Worm (Caenorhabditis elegans) whole organism, L3 larva: Measurements from ENCODE around the gene R11D1.12.

Source experiments
- ZK546.5 ChIP-seq: sonication (generic microtip); optimal IDR thresholded peaks from 2 replicates; lab custom pipeline; 2017; ENCODE audit warnings: missing biosample characterization, missing genetic modification characterization
- aly-2 ChIP-seq: fragments of 150-350 bp; optimal IDR thresholded peaks from 2 replicates; lab custom pipeline; 2014; ENCODE audit warnings: missing biosample characterization, missing genetic modification characterization
- ceh-16 ChIP-seq: sonication (generic microtip); optimal IDR thresholded peaks from 2 replicates; lab custom pipeline; 2017; ENCODE audit warnings: missing biosample characterization, missing genetic modification characterization
- ceh-28 ChIP-seq: fragments of 150-350 bp; optimal IDR thresholded peaks from 2 replicates; lab custom pipeline; 2014; ENCODE audit warnings: missing biosample characterization, missing genetic modification reagents, missing genetic modification characterization
- ceh-82 ChIP-seq: fragments of 150-350 bp; optimal IDR thresholded peaks from 2 replicates; lab custom pipeline; 2014; ENCODE audit warnings: missing biosample characterization, missing genetic modification characterization
- daf-12 ChIP-seq: fragments of 150-350 bp; optimal IDR thresholded peaks from 2 replicates; lab custom pipeline; 2014; ENCODE audit warnings: missing biosample characterization, missing genetic modification reagents, missing genetic modification characterization
- elt-1 ChIP-seq: fragments of 150-350 bp; optimal IDR thresholded peaks from 2 replicates; lab custom pipeline; 2014; ENCODE audit warnings: missing biosample characterization, missing genetic modification characterization
- elt-2 ChIP-seq: sonication (generic microtip); optimal IDR thresholded peaks from 2 replicates; lab custom pipeline; 2016; ENCODE audit warnings: missing genetic modification reagents, mild to moderate bottlenecking, missing genetic modification characterization, missing compliant biosample characterization
- fkh-10 ChIP-seq: sonication (generic microtip); optimal IDR thresholded peaks from 2 replicates; lab custom pipeline; 2017; ENCODE audit warnings: missing biosample characterization, missing genetic modification reagents, missing genetic modification characterization
- fkh-2 ChIP-seq: fragments of 150-350 bp; optimal IDR thresholded peaks from 2 replicates; lab custom pipeline; 2014; ENCODE audit warnings: missing biosample characterization, missing genetic modification reagents, missing genetic modification characterization
- fos-1 ChIP-seq: fragments of 150-350 bp; optimal IDR thresholded peaks from 2 replicates; lab custom pipeline; 2014; ENCODE audit warnings: missing biosample characterization, missing genetic modification characterization
- hmg-11 ChIP-seq: sonication (generic microtip); optimal IDR thresholded peaks from 2 replicates; lab custom pipeline; 2016; ENCODE audit warnings: missing genetic modification characterization, missing compliant biosample characterization
- jun-1 ChIP-seq: fragments of 150-350 bp; optimal IDR thresholded peaks from 2 replicates; lab custom pipeline; 2014; ENCODE audit warnings: missing biosample characterization, missing genetic modification reagents, missing genetic modification characterization
- lin-15B ChIP-seq: fragments of 150-350 bp; optimal IDR thresholded peaks from 2 replicates; lab custom pipeline; 2014; ENCODE audit warnings: missing biosample characterization, missing genetic modification characterization
- mml-1 ChIP-seq: fragments of 150-350 bp; sonication (generic microtip); optimal IDR thresholded peaks from 3 replicates; lab custom pipeline; 2014; ENCODE audit warnings: missing biosample characterization, missing genetic modification characterization
- nfya-1 ChIP-seq: sonication (generic microtip); optimal IDR thresholded peaks from 2 replicates; lab custom pipeline; 2017; ENCODE audit warnings: missing genetic modification characterization, mild to moderate bottlenecking, missing compliant biosample characterization, antibody characterized with exemption, moderate library complexity; ENCODE audit not compliant: insufficient read depth
- nhr-12 ChIP-seq: fragments of 150-350 bp; optimal IDR thresholded peaks from 2 replicates; lab custom pipeline; 2014; ENCODE audit warnings: missing biosample characterization, missing genetic modification characterization
- nhr-76 ChIP-seq: fragments of 150-350 bp; sonication (generic microtip); optimal IDR thresholded peaks from 5 replicates; lab custom pipeline; 2014; ENCODE audit warnings: missing biosample characterization, missing genetic modification characterization
- pha-4 ChIP-seq: fragments of 150-350 bp; optimal IDR thresholded peaks from 2 replicates; lab custom pipeline; 2014; ENCODE audit warnings: missing biosample characterization, missing genetic modification reagents, missing genetic modification characterization
- pqm-1 ChIP-seq: fragments of 150-350 bp; optimal IDR thresholded peaks from 2 replicates; lab custom pipeline; 2017; ENCODE audit warnings: missing biosample characterization, missing genetic modification characterization, inconsistent platforms
- skn-1 ChIP-seq: fragments of 150-350 bp; optimal IDR thresholded peaks from 2 replicates; lab custom pipeline; 2014; ENCODE audit warnings: missing biosample characterization, missing genetic modification characterization
- snpc-4 ChIP-seq: fragments of 150-350 bp; optimal IDR thresholded peaks from 2 replicates; lab custom pipeline; 2014; ENCODE audit warnings: missing biosample characterization, missing genetic modification characterization
- zag-1 ChIP-seq: fragments of 150-350 bp; optimal IDR thresholded peaks from 2 replicates; lab custom pipeline; 2014; ENCODE audit warnings: missing biosample characterization, missing genetic modification characterization
- ztf-4 ChIP-seq: fragments of 150-350 bp; optimal IDR thresholded peaks from 2 replicates; lab custom pipeline; 2014; ENCODE audit warnings: missing biosample characterization, missing genetic modification characterization

Gene R11D1.12

ce11 chrV:12749558-12749957 is 23.8 kb upstream of the R11D1.12 start:
- TF ChIP-seq pha-4 (no peak), jun-1 (tag; lab: Kevin White, UChicago) (no peak), skn-1 (no peak), fkh-2 (tag; lab: Kevin White, UChicago) (no peak), ZK546.5 (tag; lab: Kevin White, UChicago) (no peak), daf-12 (tag; lab: Kevin White, UChicago) (no peak), nhr-76 (tag; lab: Kevin White, UChicago) (no peak), nhr-12 (tag; lab: Kevin White, UChicago) (no peak), ztf-4 (no peak), pqm-1 (tag; lab: Kevin White, UChicago) (no peak)

ce11 chrV:12747856-12748255 is 22.1 kb upstream of the R11D1.12 start, which contains the start of gene C15C8.5:
Gene C15C8.5 (plus strand): TSS chrV:12748007.
- no peak for TF ChIP-seq elt-1
- peak; percentile 88 for TF ChIP-seq fkh-10 (GFP tag; lab: Kevin White, UChicago)
- TF ChIP-seq, all 47 proteins: peak for 1

ce11 chrV:12747431-12747830 is 21.6 kb upstream of the R11D1.12 start, which contains the start of gene C15C8.4:
Gene C15C8.4 (minus strand): TSS chrV:12747463.
- TF ChIP-seq fos-1 (tag; lab: Kevin White, UChicago): no peak
- peak; percentile 6 for TF ChIP-seq nfya-1
- peak; percentile 45 for TF ChIP-seq lin-15B
- peak; percentile 54 for TF ChIP-seq elt-1
- peak; percentile 18 for TF ChIP-seq ceh-28 (tag; lab: Kevin White, UChicago)
- no peak for TF ChIP-seq nhr-76 (tag; lab: Kevin White, UChicago)

- no peak for TF ChIP-seq fkh-10 (GFP tag; lab: Kevin White, UChicago)
- TF ChIP-seq elt-2 (tag; lab: Kevin White, UChicago): peak; percentile 92
- no peak for TF ChIP-seq fos-1 (tag; lab: Kevin White, UChicago)
- TF ChIP-seq mml-1 (tag; lab: Kevin White, UChicago): no peak
- peak; percentile 42 for TF ChIP-seq pqm-1 (tag; lab: Kevin White, UChicago)
- no peak for TF ChIP-seq ceh-16 (tag; lab: Kevin White, UChicago)
- no peak for TF ChIP-seq aly-2
These were observed 19.2 kb upstream of the R11D1.12 start, which contains the start of gene C15C8.7 for ce11 chrV:12744979-12745378. Gene C15C8.7 (minus strand): TSS chrV:12745050.

- TF ChIP-seq hmg-11 (tag; lab: Kevin White, UChicago) (no peak), elt-2 (tag; lab: Kevin White, UChicago) (peak; percentile 28)
These were observed 18.1 kb upstream of the R11D1.12 start for ce11 chrV:12743778-12744502.

- TF ChIP-seq elt-2 (tag; lab: Kevin White, UChicago) (peak; percentile 95), hmg-11 (tag; lab: Kevin White, UChicago) (no peak), skn-1 (peak; percentile 62)
These were observed 15.9 kb upstream of the R11D1.12 start, which contains the start of gene hrg-7 for ce11 chrV:12741684-12742083. Gene hrg-7 (plus strand): TSS chrV:12742041.

ce11 chrV:12736166-12736753 is 10.5 kb upstream of the R11D1.12 start, which contains the start of gene cky-1:
Gene cky-1 (plus strand): TSS chrV:12736703.
- TF ChIP-seq ceh-82 (tag; lab: Kevin White, UChicago): no peak
- TF ChIP-seq daf-12 (tag; lab: Kevin White, UChicago): no peak
- TF ChIP-seq pha-4: peak; percentile 19
- TF ChIP-seq snpc-4 (tag; lab: Kevin White, UChicago): no peak
- TF ChIP-seq ZK546.5 (tag; lab: Kevin White, UChicago): no peak
- TF ChIP-seq zag-1 (tag; lab: Kevin White, UChicago): no peak
- TF ChIP-seq nhr-12 (tag; lab: Kevin White, UChicago): no peak
- no peak for TF ChIP-seq elt-1
